Worm (Caenorhabditis elegans): Measurements from ENCODE around the gene gst-34.

DNA sequence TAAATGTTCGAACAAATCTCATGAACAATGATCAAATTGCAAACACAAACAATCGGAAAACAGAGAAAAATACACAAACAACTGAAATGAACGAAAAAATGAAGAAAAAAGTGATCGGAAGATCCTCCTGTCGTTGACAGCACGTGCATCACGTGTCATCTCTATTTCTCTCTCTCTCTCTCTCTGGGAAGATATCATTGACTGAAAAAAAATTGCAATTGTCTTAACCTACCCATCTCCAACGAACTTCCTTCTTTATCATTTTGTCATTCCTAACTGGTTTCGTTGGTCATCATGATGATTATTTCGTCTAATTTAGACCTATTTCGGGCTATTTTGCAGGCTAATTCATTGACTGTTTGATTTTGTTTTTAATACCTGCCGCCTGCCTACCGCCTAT, 22.3 kb upstream of the gst-34 start:
- TF ChIP-seq elt-2 (tag; optimal IDR thresholded peaks at IDR 0.05) (no peak), lin-15B (tag; optimal IDR thresholded peaks at IDR 0.05) (no peak), lir-3 (tag; optimal IDR thresholded peaks at IDR 0.05; ENCODE audit: poor library complexity) (peak; percentile 76), aly-2 (tag; optimal IDR thresholded peaks at IDR 0.05) (no peak), mdl-1 (tag; optimal IDR thresholded peaks at IDR 0.05) (peak in 1 of 2 experiments; percentile 83), ceh-63 (GFP tag; optimal IDR thresholded peaks at IDR 0.05) (no peak), nhr-11 (tag; optimal IDR thresholded peaks at IDR 0.05) (no peak), snpc-4 (tag; optimal IDR thresholded peaks at IDR 0.05) (no peak), egl-27 (tag; optimal IDR thresholded peaks at IDR 0.05) (no peak), ces-1 (GFP tag; optimal IDR thresholded peaks at IDR 0.05) (no peak), blmp-1 (tag; optimal IDR thresholded peaks at IDR 0.05) (peak; percentile 34), skn-1 (tag; optimal IDR thresholded peaks at IDR 0.05) (no peak), fkh-4 (tag; optimal IDR thresholded peaks at IDR 0.05; ENCODE audit: borderline replicate concordance) (no peak)

All from whole organism, L1 larva.